Fruit fly (Drosophila melanogaster): ENCODE measurements around the gene CG44153.
A peak's percentile ranks its signal among the peaks of the same experiment; 100 is the strongest.

The CG44153 gene

DNA sequence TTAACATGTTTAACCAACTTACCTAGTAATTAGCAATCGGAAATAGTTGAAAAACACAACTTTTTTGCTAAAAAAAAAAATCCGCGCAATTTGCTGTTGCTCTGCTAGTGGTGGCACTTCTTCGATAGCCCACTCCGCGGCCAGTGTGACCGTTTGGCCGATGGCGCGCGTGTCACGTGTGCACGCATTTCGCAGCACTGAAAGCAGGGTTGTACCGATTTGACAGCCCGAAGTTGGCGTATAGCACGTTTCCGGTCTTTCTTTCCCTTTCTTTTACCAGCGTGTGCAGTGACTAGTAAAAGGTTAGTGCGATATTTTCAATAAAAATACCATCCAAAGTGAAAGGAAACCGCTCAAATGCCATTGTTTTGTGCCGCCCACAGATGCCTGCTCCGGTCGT lies 20.8 kb upstream of the CG44153 start, which contains the start of the genes Ripalpha and RpL7:
TSS of gene Ripalpha (minus strand) at position 128 of the 400 bp plus-strand sequence.
TSS of gene RpL7 (plus strand) at position 158 of the 400 bp plus-strand sequence.
- TF ChIP-seq MTF-1 (GFP tag; optimal IDR thresholded peaks at IDR 0.05; ENCODE audit: borderline replicate concordance) (peak; percentile 98), toy (GFP tag; IDR thresholded peaks at IDR 0.05) (no peak; the same call in 1 of the 2 replicates), D19B (GFP tag; optimal IDR thresholded peaks at IDR 0.05) (peak; percentile 91), CG4328 (GFP tag; optimal IDR thresholded peaks at IDR 0.05) (peak; percentile 99), wek (GFP tag; optimal IDR thresholded peaks at IDR 0.05) (peak; percentile 95), stwl (tag; optimal IDR thresholded peaks at IDR 0.05) (peak; percentile 98), CG4282 (GFP tag; optimal IDR thresholded peaks at IDR 0.05) (peak; percentile 97), bowl (GFP tag; IDR thresholded peaks at IDR 0.05) (peak; percentile 90), CG31441 (GFP tag; IDR thresholded peaks at IDR 0.05) (peak; percentile 96), sug (tag; optimal IDR thresholded peaks at IDR 0.05) (peak; percentile 92), Pdp1 (GFP tag; optimal IDR thresholded peaks at IDR 0.05) (peak; percentile 96 to 97), CG10431 (GFP tag; optimal IDR thresholded peaks at IDR 0.05) (peak; percentile 97), CG3838 (GFP tag; optimal IDR thresholded peaks at IDR 0.05) (peak; percentile 94), sna (GFP tag; IDR thresholded peaks at IDR 0.05; ENCODE audit: partially characterized antibody) (peak; percentile 75), sd (tag; optimal IDR thresholded peaks at IDR 0.05) (peak; percentile 81), Hey (tag; optimal IDR thresholded peaks at IDR 0.05) (peak; percentile 98), zen2 (GFP tag; IDR thresholded peaks at IDR 0.05; ENCODE audit: partially characterized antibody) (peak; percentile 71), CG8765 (GFP tag; IDR thresholded peaks at IDR 0.05) (peak; percentile 88), br (optimal IDR thresholded peaks at IDR 0.05) (no peak), CTCF (GFP tag; optimal IDR thresholded peaks at IDR 0.05) (peak; percentile 77), gfzf (GFP tag; optimal IDR thresholded peaks at IDR 0.05) (peak; percentile 77), nmo (GFP tag; optimal IDR thresholded peaks at IDR 0.05) (peak; percentile 95), fu2 (GFP tag; optimal IDR thresholded peaks at IDR 0.05) (peak; percentile 98), seq (GFP tag; IDR thresholded peaks at IDR 0.05) (peak; percentile 91), CG7928 (GFP tag; optimal IDR thresholded peaks at IDR 0.05) (peak; percentile 82), yki (optimal IDR thresholded peaks at IDR 0.05) (no peak), CG4707 (GFP tag; optimal IDR thresholded peaks at IDR 0.05) (peak; percentile 94), Sin3A (optimal IDR thresholded peaks at IDR 0.05) (peak; percentile 69), inv (GFP tag; IDR thresholded peaks at IDR 0.05; ENCODE audit: partially characterized antibody) (peak; percentile 93), sens (GFP tag) (peak; percentile 100), BEAF-32 (GFP tag; optimal IDR thresholded peaks at IDR 0.05) (peak; percentile 98), lbe (GFP tag; optimal IDR thresholded peaks at IDR 0.05) (peak; percentile 91), ERR (GFP tag; optimal IDR thresholded peaks at IDR 0.05) (peak; percentile 97), phol (tag; optimal IDR thresholded peaks at IDR 0.05) (peak; percentile 97), CG3065 (GFP tag; optimal IDR thresholded peaks at IDR 0.05) (peak; percentile 97), CG42726 (GFP tag; IDR thresholded peaks at IDR 0.05; ENCODE audit: partially characterized antibody) (peak; percentile 99), kay (GFP tag; optimal IDR thresholded peaks at IDR 0.05) (peak; percentile 92), Kr (GFP tag; optimal IDR thresholded peaks at IDR 0.05) (peak; percentile 95), CG15073 (GFP tag; optimal IDR thresholded peaks at IDR 0.05) (peak; percentile 66), CG15514 (GFP tag; optimal IDR thresholded peaks at IDR 0.05) (peak; percentile 97), gcm (GFP tag; optimal IDR thresholded peaks at IDR 0.05) (peak; percentile 92), usp (GFP tag; optimal IDR thresholded peaks at IDR 0.05) (no peak), ttk (GFP tag; IDR thresholded peaks at IDR 0.05) (peak; percentile 96), D (optimal IDR thresholded peaks at IDR 0.05) (no peak), D (GFP tag; optimal IDR thresholded peaks at IDR 0.05) (peak; percentile 93), CG9797 (GFP tag; optimal IDR thresholded peaks at IDR 0.05) (peak; percentile 99), Dp (GFP tag; optimal IDR thresholded peaks at IDR 0.05) (peak; percentile 78), Sry-β (GFP tag; optimal IDR thresholded peaks at IDR 0.05) (peak; percentile 76), nau (GFP tag; optimal IDR thresholded peaks at IDR 0.05) (peak; percentile 99), so (GFP tag; IDR thresholded peaks at IDR 0.05) (peak; percentile 97), lola (GFP tag; optimal IDR thresholded peaks at IDR 0.05) (peak in 1 of 3 experiments; percentile 78), ro (GFP tag; IDR thresholded peaks at IDR 0.05) (peak; percentile 88)

All from whole organism, embryonic.